Fruit fly (Drosophila melanogaster) whole organism, embryonic: Measurements from ENCODE around the gene CG15577.

ENCODE experiments used
- Atf-2 ChIP-seq: fragments of 200-800 bp; sonication (Bioruptor generic); optimal IDR thresholded peaks from 2 replicates; lab custom pipeline; 2016; ENCODE audit warnings: missing biosample characterization, missing genetic modification characterization
- Bgb ChIP-seq: fragments of 200-800 bp; sonication (Bioruptor generic); IDR thresholded peaks from 2 replicates; pipeline ENCODE4 v1.3.6; 2022; ENCODE audit warnings: missing biosample characterization, missing genetic modification characterization; ENCODE audit not compliant: partially characterized antibody
- CG10321 ChIP-seq: fragments of 200-800 bp; sonication (Bioruptor generic); IDR thresholded peaks from 2 replicates; pipeline ENCODE4 v1.3.6; 2022; ENCODE audit warnings: missing biosample characterization, missing genetic modification characterization
- CG11398 ChIP-seq: fragments of 200-800 bp; sonication (Bioruptor generic); optimal IDR thresholded peaks from 2 replicates; lab custom pipeline; 2016; ENCODE audit warnings: missing biosample characterization, missing genetic modification characterization
- CG11504 ChIP-seq: fragments of 200-800 bp; sonication (Bioruptor generic); optimal IDR thresholded peaks from 3 replicates; lab custom pipeline; 2019; ENCODE audit warnings: missing biosample characterization, mild to moderate bottlenecking, missing genetic modification characterization, moderate library complexity
- CG12659 ChIP-seq: fragments of 200-800 bp; sonication (Bioruptor generic); optimal IDR thresholded peaks from 3 replicates; lab custom pipeline; 2017; ENCODE audit warnings: mild to moderate bottlenecking, missing biosample characterization, missing genetic modification reagents, missing genetic modification characterization
- CG14965 ChIP-seq: fragments of 200-800 bp; sonication (Bioruptor generic); optimal IDR thresholded peaks from 2 replicates; lab custom pipeline; 2016; ENCODE audit warnings: missing biosample characterization, missing genetic modification characterization, borderline replicate concordance
- CG3163 ChIP-seq: fragments of 200-800 bp; sonication (Bioruptor generic); optimal IDR thresholded peaks from 3 replicates; lab custom pipeline; 2016; ENCODE audit warnings: missing biosample characterization, missing genetic modification characterization
- CG4730 ChIP-seq: fragments of 200-800 bp; sonication (Bioruptor generic); IDR thresholded peaks from 2 replicates; pipeline ENCODE4 v1.3.6; 2022; ENCODE audit warnings: missing biosample characterization, missing genetic modification characterization
- CG7963 ChIP-seq: fragments of 200-800 bp; sonication (Bioruptor generic); IDR thresholded peaks from 3 replicates; pipeline ENCODE4 v1.3.6; 2022; ENCODE audit warnings: missing biosample characterization, missing genetic modification characterization; ENCODE audit not compliant: partially characterized antibody
- CG8281 ChIP-seq: fragments of 200-800 bp; sonication (Bioruptor generic); optimal IDR thresholded peaks from 2 replicates; lab custom pipeline; 2018; ENCODE audit warnings: missing biosample characterization, mild to moderate bottlenecking, missing genetic modification characterization, moderate library complexity
- CG8944 ChIP-seq: fragments of 200-800 bp; sonication (Bioruptor generic); optimal IDR thresholded peaks from 3 replicates; lab custom pipeline; 2016; ENCODE audit warnings: missing biosample characterization, missing genetic modification characterization
- CG9797 ChIP-seq: fragments of 200-800 bp; sonication (Bioruptor generic); optimal IDR thresholded peaks from 3 replicates; lab custom pipeline; 2018; ENCODE audit warnings: missing biosample characterization, mild to moderate bottlenecking, missing genetic modification characterization
- CG9932 ChIP-seq: fragments of 200-800 bp; sonication (Bioruptor generic); IDR thresholded peaks from 2 replicates; pipeline ENCODE4 v1.3.6; 2022; ENCODE audit warnings: missing biosample characterization, missing genetic modification characterization
- CTCF ChIP-seq: fragments of 200-800 bp; sonication (Bioruptor generic); optimal IDR thresholded peaks from 2 replicates; lab custom pipeline; 2017; ENCODE audit warnings: missing biosample characterization, mild to moderate bottlenecking, missing genetic modification characterization, moderate library complexity
- E2f2 ChIP-seq: fragments of 200-800 bp; sonication (Bioruptor generic); IDR thresholded peaks from 2 replicates; pipeline ENCODE4 v1.3.6; 2022; ENCODE audit warnings: missing biosample characterization, missing genetic modification characterization
- Lhr ChIP-seq: fragments of 200-800 bp; sonication (Bioruptor generic); optimal IDR thresholded peaks from 3 replicates; lab custom pipeline; 2017; ENCODE audit warnings: mild to moderate bottlenecking, missing biosample characterization, missing genetic modification reagents, missing genetic modification characterization
- Oli ChIP-seq: fragments of 200-800 bp; sonication (Bioruptor generic); optimal IDR thresholded peaks from 2 replicates; lab custom pipeline; 2018; ENCODE audit warnings: missing biosample characterization, mild to moderate bottlenecking, missing genetic modification characterization, moderate library complexity
- Scr ChIP-seq: fragments of 200-800 bp; sonication (Bioruptor generic); IDR thresholded peaks from 2 replicates; pipeline ENCODE4 v1.3.6; 2022; ENCODE audit warnings: missing biosample characterization, missing genetic modification characterization; ENCODE audit not compliant: partially characterized antibody
- YL-1 ChIP-seq: fragments of 200-800 bp; sonication (Bioruptor generic); optimal IDR thresholded peaks from 3 replicates; lab custom pipeline; 2017; ENCODE audit warnings: missing biosample characterization, mild to moderate bottlenecking, missing genetic modification characterization
- bab2 ChIP-seq: fragments of 200-800 bp; sonication (Bioruptor generic); optimal IDR thresholded peaks from 2 replicates; lab custom pipeline; 2016; ENCODE audit warnings: missing biosample characterization, missing genetic modification characterization
- crol ChIP-seq: fragments of 200-800 bp; sonication (Bioruptor generic); IDR thresholded peaks from 2 replicates; pipeline ENCODE4 v1.3.6; 2022; ENCODE audit warnings: missing biosample characterization, missing genetic modification characterization
- dmrt11E ChIP-seq: fragments of 200-800 bp; sonication (Bioruptor generic); optimal IDR thresholded peaks from 3 replicates; lab custom pipeline; 2018; ENCODE audit warnings: missing biosample characterization, mild to moderate bottlenecking, missing genetic modification characterization, moderate library complexity
- ewg ChIP-seq: fragments of 200-800 bp; sonication (Bioruptor generic); optimal IDR thresholded peaks from 3 replicates; lab custom pipeline; 2017; ENCODE audit warnings: mild to moderate bottlenecking, missing biosample characterization, missing genetic modification reagents, missing genetic modification characterization
- fd64A ChIP-seq: fragments of 200-800 bp; sonication (Bioruptor generic); optimal IDR thresholded peaks from 3 replicates; lab custom pipeline; 2018; ENCODE audit warnings: missing biosample characterization, mild to moderate bottlenecking, missing genetic modification characterization
- gsb-n ChIP-seq: fragments of 200-800 bp; sonication (Bioruptor generic); optimal IDR thresholded peaks from 3 replicates; lab custom pipeline; 2018; ENCODE audit warnings: missing biosample characterization, mild to moderate bottlenecking, missing genetic modification characterization
- her ChIP-seq: fragments of 200-800 bp; sonication (Bioruptor generic); optimal IDR thresholded peaks from 2 replicates; lab custom pipeline; 2016; ENCODE audit warnings: missing biosample characterization, missing genetic modification characterization
- kah ChIP-seq: fragments of 200-800 bp; sonication (Bioruptor generic); optimal IDR thresholded peaks from 2 replicates; lab custom pipeline; 2018; ENCODE audit warnings: missing biosample characterization, mild to moderate bottlenecking, missing genetic modification characterization
- nerfin-1 ChIP-seq: fragments of 200-800 bp; sonication (Bioruptor generic); optimal IDR thresholded peaks from 3 replicates; lab custom pipeline; 2019; ENCODE audit warnings: missing biosample characterization, mild to moderate bottlenecking, missing genetic modification characterization, moderate library complexity
- pfk ChIP-seq: fragments of 200-800 bp; sonication (Bioruptor generic); optimal IDR thresholded peaks from 2 replicates; lab custom pipeline; 2018; ENCODE audit warnings: missing biosample characterization, mild to moderate bottlenecking, missing genetic modification characterization, moderate library complexity
- phol ChIP-seq: fragments of 200-800 bp; sonication (Bioruptor generic); optimal IDR thresholded peaks from 3 replicates; lab custom pipeline; 2018; ENCODE audit warnings: missing biosample characterization, mild to moderate bottlenecking, missing genetic modification characterization, moderate library complexity
- prd ChIP-seq, 3 experiments: fragments of >200 bp in 2 of 3; fragments of 200-800 bp in 1 of 3; sonication (Bioruptor generic) in 1 of 3; optimal IDR thresholded peaks in 2 of 3; IDR thresholded peaks in 1 of 3; 2 replicates in 2 of 3; 3 replicates in 1 of 3; pipeline versions ENCODE4 v1.3.6 to Lab custom; 2017 to 2022; ENCODE audit warnings: missing biosample characterization in 1 of 3, missing genetic modification characterization in 1 of 3
- run ChIP-seq: fragments of 200-800 bp; sonication (Bioruptor generic); optimal IDR thresholded peaks from 3 replicates; lab custom pipeline; 2018; ENCODE audit warnings: missing biosample characterization, mild to moderate bottlenecking, missing genetic modification characterization
- salm ChIP-seq: fragments of 200-800 bp; sonication (Bioruptor generic); optimal IDR thresholded peaks from 2 replicates; lab custom pipeline; 2018; ENCODE audit warnings: missing biosample characterization, mild to moderate bottlenecking, missing genetic modification characterization
- schlank ChIP-seq: fragments of 200-800 bp; sonication (Bioruptor generic); optimal IDR thresholded peaks from 2 replicates; lab custom pipeline; 2018; ENCODE audit warnings: missing biosample characterization, mild to moderate bottlenecking, missing genetic modification characterization
- scrt ChIP-seq: fragments of 200-800 bp; sonication (Bioruptor generic); optimal IDR thresholded peaks from 2 replicates; lab custom pipeline; 2018; ENCODE audit warnings: missing biosample characterization, mild to moderate bottlenecking, missing genetic modification characterization, moderate library complexity
- sens ChIP-seq: fragments of 200-800 bp; sonication (Bioruptor generic); peaks from one replicate; lab custom pipeline; 2016; ENCODE audit warnings: missing biosample characterization, missing genetic modification characterization
- slp2 ChIP-seq: fragments of 200-800 bp; sonication (Bioruptor generic); optimal IDR thresholded peaks from 2 replicates; lab custom pipeline; 2016; ENCODE audit warnings: missing biosample characterization, missing genetic modification characterization
- stwl ChIP-seq: fragments of 200-800 bp; sonication (Bioruptor generic); optimal IDR thresholded peaks from 3 replicates; lab custom pipeline; 2018; ENCODE audit warnings: missing biosample characterization, mild to moderate bottlenecking, missing genetic modification characterization, moderate library complexity
- trem ChIP-seq: fragments of 200-800 bp; optimal IDR thresholded peaks from 3 replicates; lab custom pipeline; 2019; ENCODE audit warnings: missing biosample characterization, mild to moderate bottlenecking, missing genetic modification characterization, moderate library complexity

The CG15577 gene

dm6 chrX:4302246-4302645, 25.4 kb upstream of the CG15577 start, which contains the start of gene CG12692 (continued):
- no peak for TF ChIP-seq crol

- TF ChIP-seq CTCF (peak; percentile 80), CG14965 (GFP tag; lab: Kevin White, UChicago) (peak; percentile 80), gsb-n (tag; lab: Kevin White, UChicago) (no peak), YL-1 (no peak), phol (tag; lab: Kevin White, UChicago) (peak; percentile 55)
- TF ChIP-seq, all 482 proteins: peak for 3
Measured at dm6 chrX:4293418-4293817, 16.6 kb upstream of the CG15577 start.

dm6 chrX:4280769-4281168, 4.0 kb upstream of the CG15577 start:
- no peak for TF ChIP-seq CG4730 (GFP tag; lab: Robert Waterston, UW)
- peak; percentile 67 for TF ChIP-seq kah
- peak; percentile 97 for TF ChIP-seq CG11504
- peak; percentile 25 for TF ChIP-seq nerfin-1
- TF ChIP-seq ewg, result peak; percentile 7
- peak; percentile 75 for TF ChIP-seq scrt (GFP tag; lab: Kevin White, UChicago)

- no peak for TF ChIP-seq sens (GFP tag; lab: Kevin White, UChicago)
- TF ChIP-seq CG11398, result no peak
- no peak for TF ChIP-seq CG3163 (GFP tag; lab: Kevin White, UChicago)
- no peak for TF ChIP-seq bab2
- no peak for TF ChIP-seq dmrt11E (tag; lab: Kevin White, UChicago)
- no peak for TF ChIP-seq CG9932 (GFP tag; lab: Robert Waterston, UW)
- TF ChIP-seq Bgb (GFP tag; lab: Robert Waterston, UW), result no peak
- no peak for TF ChIP-seq trem (tag; lab: Kevin White, UChicago)
Measured at dm6 chrX:4277861-4278260, 1.1 kb upstream of the CG15577 start, which contains the start of gene CG15578. CG15578 (minus strand) TSS chrX:4277961.

- TF ChIP-seq stwl (tag; lab: Kevin White, UChicago), result peak; percentile 15
- TF ChIP-seq pfk, result peak; percentile 91
- no peak for TF ChIP-seq her (GFP tag; lab: Kevin White, UChicago)
- TF ChIP-seq CTCF, result peak; percentile 32
Measured at dm6 chrX:4273499-4273898, 3.3 kb downstream of the CG15577 start.

- TF ChIP-seq CG7963 (GFP tag; lab: Robert Waterston, UW), result no peak
- no peak for TF ChIP-seq Lhr
- no peak for TF ChIP-seq slp2 (GFP tag; lab: Kevin White, UChicago)
- TF ChIP-seq salm (tag; lab: Kevin White, UChicago), result no peak
- no peak for TF ChIP-seq schlank (tag; lab: Kevin White, UChicago)
- TF ChIP-seq bab2, result no peak
- no peak for TF ChIP-seq Atf-2 (GFP tag; lab: Kevin White, UChicago)
- TF ChIP-seq CG10321 (GFP tag; lab: Robert Waterston, UW), result no peak
- TF ChIP-seq CG8281 (tag; lab: Kevin White, UChicago), result no peak
- TF ChIP-seq prd (optimal IDR thresholded peaks at IDR 0.05; lab: Kevin White, UChicago), result no peak
- TF ChIP-seq prd (GFP tag; IDR thresholded peaks at IDR 0.05; lab: Robert Waterston, UW), result no peak
- TF ChIP-seq gsb-n (tag; lab: Kevin White, UChicago), result no peak
- TF ChIP-seq Oli (tag; lab: Kevin White, UChicago), result no peak
- TF ChIP-seq fd64A (GFP tag; lab: Kevin White, UChicago), result no peak
- TF ChIP-seq run (tag; lab: Kevin White, UChicago), result no peak
- TF ChIP-seq Scr (GFP tag; lab: Robert Waterston, UW), result no peak
- TF ChIP-seq CG9797 (GFP tag; lab: Kevin White, UChicago), result no peak
- no peak for TF ChIP-seq E2f2 (GFP tag; lab: Robert Waterston, UW)
- TF ChIP-seq CG8944 (GFP tag; lab: Kevin White, UChicago), result no peak
- no peak for TF ChIP-seq CG12659 (GFP tag; lab: Kevin White, UChicago)
Measured at dm6 chrX:4268401-4268800, 8.4 kb downstream of the CG15577 start, which contains the start of gene CG15572. CG15572 (plus strand) TSS chrX:4268701.
